Worm (Caenorhabditis elegans) whole organism, L4 larva: ENCODE results near the gene F54H5.2.

Experiments used
- F37D6.2 ChIP-seq: sonication (generic microtip); optimal IDR thresholded peaks from 2 replicates; lab custom pipeline; 2016; ENCODE audit warnings: mild to moderate bottlenecking, missing genetic modification characterization, missing compliant biosample characterization
- Y48G9A.11 ChIP-seq: fragments of 200-800 bp; sonication (Bioruptor generic); IDR thresholded peaks from 2 replicates; pipeline ENCODE4 v1.3.6; 2022; ENCODE audit warnings: missing genetic modification reagents, missing genetic modification characterization, missing compliant biosample characterization
- ZK337.2 ChIP-seq: fragments of 200-800 bp; sonication (Bioruptor generic); IDR thresholded peaks from 2 replicates; pipeline ENCODE4 v1.3.6; 2022; ENCODE audit warnings: missing genetic modification reagents, missing genetic modification characterization, missing compliant biosample characterization
- aha-1 ChIP-seq: fragments of 150-350 bp; peaks from one replicate; lab custom pipeline; 2014; ENCODE audit warnings: missing biosample characterization, missing genetic modification characterization
- aly-2 ChIP-seq: sonication (generic microtip); optimal IDR thresholded peaks from 2 replicates; lab custom pipeline; 2018; ENCODE audit warnings: missing biosample characterization, missing genetic modification characterization
- ceh-44 ChIP-seq: fragments of 200-800 bp; sonication (Bioruptor generic); IDR thresholded peaks from 2 replicates; pipeline ENCODE4 v1.3.6; 2022; ENCODE audit warnings: missing genetic modification reagents, missing genetic modification characterization, missing compliant biosample characterization
- ceh-62 ChIP-seq: sonication (generic microtip); optimal IDR thresholded peaks from 2 replicates; lab custom pipeline; 2017; ENCODE audit warnings: missing biosample characterization, missing genetic modification characterization
- ctbp-1 ChIP-seq: fragments of 200-800 bp; sonication (Bioruptor generic); IDR thresholded peaks from 2 replicates; pipeline ENCODE4 v1.3.6; 2022; ENCODE audit warnings: missing genetic modification reagents, missing genetic modification characterization, missing compliant biosample characterization
- daf-16 ChIP-seq, 3 experiments: sonication (generic microtip); optimal IDR thresholded peaks; 2 replicates each; lab custom pipeline; 2016 to 2017; ENCODE audit warnings: missing genetic modification characterization in 3 of 3, missing genetic modification reagents in 3 of 3, mild to moderate bottlenecking in 2 of 3, missing compliant biosample characterization in 2 of 3, missing biosample characterization in 1 of 3, moderate library complexity in 1 of 3
- dmd-6 ChIP-seq: fragments of 200-800 bp; sonication (Bioruptor generic); IDR thresholded peaks from 2 replicates; pipeline ENCODE4 v1.3.6; 2022; ENCODE audit warnings: missing genetic modification reagents, missing genetic modification characterization, missing compliant biosample characterization
- dpl-1 ChIP-seq: fragments of 150-350 bp; optimal IDR thresholded peaks from 2 replicates; lab custom pipeline; 2014; ENCODE audit warnings: missing biosample characterization, missing genetic modification reagents, missing genetic modification characterization
- dve-1 ChIP-seq: sonication (generic microtip); optimal IDR thresholded peaks from 2 replicates; lab custom pipeline; 2017; ENCODE audit warnings: antibody characterized with exemption, mild to moderate bottlenecking, missing genetic modification characterization, missing compliant biosample characterization; ENCODE audit not compliant: insufficient read depth
- fkh-10 ChIP-seq: fragments of 150-350 bp; optimal IDR thresholded peaks from 2 replicates; lab custom pipeline; 2014; ENCODE audit warnings: missing biosample characterization, missing genetic modification reagents, missing genetic modification characterization
- fos-1 ChIP-seq: fragments of 150-350 bp; optimal IDR thresholded peaks from 2 replicates; lab custom pipeline; 2014; ENCODE audit warnings: missing biosample characterization, missing genetic modification characterization
- hlh-11 ChIP-seq: fragments of 200-800 bp; sonication (Bioruptor generic); optimal IDR thresholded peaks from 2 replicates; lab custom pipeline; 2018; ENCODE audit warnings: mild to moderate bottlenecking, missing genetic modification characterization, missing compliant biosample characterization
- hmg-1.1 ChIP-seq: fragments of 200-800 bp; sonication (Bioruptor generic); IDR thresholded peaks from 2 replicates; pipeline ENCODE4 v1.3.6; 2022; ENCODE audit warnings: missing genetic modification reagents, missing genetic modification characterization, missing compliant biosample characterization
- lin-13 ChIP-seq: fragments of 150-350 bp; optimal IDR thresholded peaks from 2 replicates; lab custom pipeline; 2014; ENCODE audit warnings: missing biosample characterization, missing genetic modification reagents, missing genetic modification characterization
- lir-3 ChIP-seq: sonication (generic microtip); optimal IDR thresholded peaks from 2 replicates; lab custom pipeline; 2016; ENCODE audit warnings: mild to moderate bottlenecking, missing genetic modification characterization, missing compliant biosample characterization
- lsy-2 ChIP-seq, 2 experiments: fragments of 150-350 bp in 1 of 2; sonication (generic microtip) in 1 of 2; optimal IDR thresholded peaks; 2 replicates each; lab custom pipeline; 2014 to 2017; ENCODE audit warnings: missing biosample characterization in 2 of 2, missing genetic modification characterization in 2 of 2
- mep-1 ChIP-seq: fragments of 150-350 bp; sonication (generic microtip); optimal IDR thresholded peaks from 3 replicates; lab custom pipeline; 2014; ENCODE audit warnings: missing biosample characterization, missing genetic modification characterization
- mxl-2 ChIP-seq: fragments of 200-800 bp; sonication (Bioruptor generic); conservative IDR thresholded peaks from 2 replicates; pipeline ENCODE4 v1.3.6; 2022; ENCODE audit warnings: missing genetic modification reagents, missing genetic modification characterization, missing compliant biosample characterization
- mxl-3 ChIP-seq: fragments of 200-800 bp; sonication (Bioruptor generic); optimal IDR thresholded peaks from 2 replicates; lab custom pipeline; 2018; ENCODE audit warnings: mild to moderate bottlenecking, missing genetic modification characterization, missing compliant biosample characterization
- nhr-25 ChIP-seq: sonication (generic microtip); optimal IDR thresholded peaks from 2 replicates; lab custom pipeline; 2017; ENCODE audit warnings: missing genetic modification characterization, mild to moderate bottlenecking, missing compliant biosample characterization, antibody characterized with exemption, moderate library complexity, borderline replicate concordance; ENCODE audit not compliant: insufficient read depth
- nhr-28 ChIP-seq: fragments of 150-350 bp; optimal IDR thresholded peaks from 2 replicates; lab custom pipeline; 2014; ENCODE audit warnings: missing biosample characterization, missing genetic modification characterization
- nhr-41 ChIP-seq: fragments of 200-800 bp; sonication (Bioruptor generic); IDR thresholded peaks from 2 replicates; pipeline ENCODE4 v1.3.6; 2022; ENCODE audit warnings: missing genetic modification reagents, missing genetic modification characterization, missing compliant biosample characterization
- nhr-48 ChIP-seq: sonication (generic microtip); optimal IDR thresholded peaks from 2 replicates; lab custom pipeline; 2016; ENCODE audit warnings: mild to moderate bottlenecking, missing genetic modification characterization, missing compliant biosample characterization
- nhr-77 ChIP-seq: fragments of 150-350 bp; optimal IDR thresholded peaks from 2 replicates; lab custom pipeline; 2014; ENCODE audit warnings: missing biosample characterization, missing genetic modification characterization
- php-3 ChIP-seq: fragments of 200-800 bp; sonication (Bioruptor generic); IDR thresholded peaks from 2 replicates; pipeline ENCODE4 v1.3.6; 2022; ENCODE audit warnings: missing genetic modification reagents, missing genetic modification characterization, missing compliant biosample characterization
- pqm-1 ChIP-seq: sonication (generic microtip); optimal IDR thresholded peaks from 2 replicates; lab custom pipeline; 2017; ENCODE audit warnings: missing biosample characterization, missing genetic modification characterization
- set-16 ChIP-seq: fragments of 200-800 bp; sonication (Bioruptor generic); IDR thresholded peaks from 2 replicates; pipeline ENCODE4 v1.3.6; 2022; ENCODE audit warnings: missing genetic modification reagents, missing genetic modification characterization, missing compliant biosample characterization
- skn-1 ChIP-seq: fragments of 150-350 bp; optimal IDR thresholded peaks from 2 replicates; lab custom pipeline; 2014; ENCODE audit warnings: missing biosample characterization, missing genetic modification characterization
- unc-62 ChIP-seq, 3 experiments: fragments of 150-350 bp in 1 of 3; sonication (generic microtip); optimal IDR thresholded peaks in 2 of 3; peaks in 1 of 3; 1 replicate in 1 of 3; 2 replicates in 2 of 3; lab custom pipeline; 2014 to 2017; ENCODE audit warnings: missing biosample characterization in 3 of 3, missing genetic modification characterization in 3 of 3, missing genetic modification reagents in 3 of 3, missing genotype in 1 of 3
- zip-2 ChIP-seq: fragments of 150-350 bp; optimal IDR thresholded peaks from 2 replicates; lab custom pipeline; 2014; ENCODE audit warnings: missing biosample characterization, missing genetic modification characterization
- ztf-11 ChIP-seq: fragments of 150-350 bp; optimal IDR thresholded peaks from 2 replicates; lab custom pipeline; 2014; ENCODE audit warnings: missing biosample characterization, missing genetic modification characterization

F54H5.2 gene

ce11 chrII:6665908-6666307, 38.6 kb downstream of the F54H5.2 start (continued):
- TF ChIP-seq ztf-11 (tag; lab: Kevin White, UChicago) (no peak), dve-1 (peak; percentile 29), lsy-2 (tag; optimal IDR thresholded peaks at IDR 0.05; lab: Kevin White, UChicago) (no peak), dpl-1 (GFP tag; lab: Kevin White, UChicago) (no peak), hlh-11 (peak; percentile 62), fkh-10 (GFP tag; lab: Kevin White, UChicago) (no peak), dmd-6 (peak; percentile 64; the same call in 1 of the 2 replicates), zip-2 (tag; lab: Kevin White, UChicago) (no peak), php-3 (GFP tag; lab: Robert Waterston, UW) (peak; percentile 89; the same call in 1 of the 2 replicates), nhr-48 (no peak), hmg-1.1 (GFP tag; lab: Robert Waterston, UW) (no peak), aly-2 (tag; lab: Kevin White, UChicago) (no peak), skn-1 (tag; lab: Kevin White, UChicago) (no peak), mxl-2 (GFP tag; lab: Robert Waterston, UW) (no peak), nhr-41 (GFP tag; lab: Robert Waterston, UW) (no peak), F37D6.2 (tag; lab: Kevin White, UChicago) (no peak), nhr-28 (peak; percentile 72), pqm-1 (tag; lab: Kevin White, UChicago) (peak; percentile 95), Y48G9A.11 (GFP tag; lab: Robert Waterston, UW) (no peak), mxl-3 (GFP tag; lab: Kevin White, UChicago) (no peak), ctbp-1 (no peak), nhr-77 (no peak), ceh-62 (no peak)

- TF ChIP-seq fos-1 (tag; lab: Kevin White, UChicago) (no peak), mep-1 (tag; lab: Kevin White, UChicago) (no peak), set-16 (GFP tag; lab: Robert Waterston, UW) (no peak), pqm-1 (tag; lab: Kevin White, UChicago) (peak; percentile 25), hmg-1.1 (GFP tag; lab: Robert Waterston, UW) (no peak), daf-16 (GFP tag; optimal IDR thresholded peaks at IDR 0.05; lab: Kevin White, UChicago) (no peak), daf-16 (tag; optimal IDR thresholded peaks at IDR 0.05; lab: Kevin White, UChicago) (peak; percentile 5), ceh-44 (no peak), dmd-6 (peak; percentile 28; the same call in 1 of the 2 replicates), aha-1 (tag; lab: Kevin White, UChicago) (no peak), nhr-25 (tag; lab: Kevin White, UChicago) (no peak), unc-62 (GFP tag; optimal IDR thresholded peaks at IDR 0.05 in 1 of 2; lab: Kevin White, UChicago) (peak in 1 of 2 experiments; percentile 0), unc-62 (tag; optimal IDR thresholded peaks at IDR 0.05; lab: Kevin White, UChicago) (no peak), ZK337.2 (GFP tag; lab: Robert Waterston, UW) (no peak)
- TF ChIP-seq, all 104 proteins: peak for 4
These were observed 39.3 kb downstream of the F54H5.2 start, which contains the start of gene T19D12.1 for ce11 chrII:6666598-6666997. TSS of gene T19D12.1 (plus strand) at chrII:6666898.

- TF ChIP-seq lin-13 (GFP tag; lab: Kevin White, UChicago) (no peak), unc-62 (GFP tag; optimal IDR thresholded peaks at IDR 0.05 in 1 of 2; lab: Kevin White, UChicago) (peak in 1 of 2 experiments; percentile 92), unc-62 (tag; optimal IDR thresholded peaks at IDR 0.05; lab: Kevin White, UChicago) (no peak)
These were observed 40.2 kb downstream of the F54H5.2 start for ce11 chrII:6667534-6667933.

- no peak for TF ChIP-seq ztf-11 (tag; lab: Kevin White, UChicago)
- TF ChIP-seq unc-62 (GFP tag; optimal IDR thresholded peaks at IDR 0.05 in 1 of 2; lab: Kevin White, UChicago): peak in 1 of 2 experiments; percentile 96
- TF ChIP-seq unc-62 (tag; optimal IDR thresholded peaks at IDR 0.05; lab: Kevin White, UChicago): no peak
- TF ChIP-seq lir-3 (tag; lab: Kevin White, UChicago): no peak
These were observed 41.2 kb downstream of the F54H5.2 start for ce11 chrII:6668496-6668895.
